Fruit fly (Drosophila melanogaster) whole organism, embryonic: ENCODE results near the gene Rbcn-3B.

Experiments
- ATbp ChIP-seq: fragments of 200-800 bp; sonication (Bioruptor generic); optimal IDR thresholded peaks from 2 replicates; lab custom pipeline; 2017; ENCODE audit warnings: missing biosample characterization, mild to moderate bottlenecking, missing genetic modification characterization, missing genetic modification reagents
- Bgb ChIP-seq: fragments of 200-800 bp; sonication (Bioruptor generic); IDR thresholded peaks from 2 replicates; pipeline ENCODE4 v1.3.6; 2022; ENCODE audit warnings: missing biosample characterization, missing genetic modification characterization; ENCODE audit not compliant: partially characterized antibody
- CG10267 ChIP-seq: fragments of 200-800 bp; sonication (Bioruptor generic); optimal IDR thresholded peaks from 2 replicates; lab custom pipeline; 2018; ENCODE audit warnings: missing biosample characterization, mild to moderate bottlenecking, missing genetic modification characterization, moderate library complexity
- CG10366 ChIP-seq: fragments of 200-800 bp; sonication (Bioruptor generic); IDR thresholded peaks from 2 replicates; pipeline ENCODE4 v1.3.6; 2022; ENCODE audit warnings: missing biosample characterization, missing genetic modification characterization
- CG10979 ChIP-seq: fragments of 200-800 bp; sonication (Bioruptor generic); optimal IDR thresholded peaks from 2 replicates; lab custom pipeline; 2018; ENCODE audit warnings: missing biosample characterization, mild to moderate bottlenecking, missing genetic modification characterization, moderate library complexity
- CG12155 ChIP-seq: fragments of 200-800 bp; sonication (Bioruptor generic); optimal IDR thresholded peaks from 3 replicates; lab custom pipeline; 2016; ENCODE audit warnings: missing biosample characterization, missing genetic modification characterization
- CG12219 ChIP-seq: fragments of 200-800 bp; sonication (Bioruptor generic); optimal IDR thresholded peaks from 3 replicates; lab custom pipeline; 2018; ENCODE audit warnings: missing biosample characterization, mild to moderate bottlenecking, missing genetic modification characterization
- CG12942 ChIP-seq: fragments of 200-800 bp; sonication (Bioruptor generic); optimal IDR thresholded peaks from 3 replicates; lab custom pipeline; 2016; ENCODE audit warnings: missing biosample characterization, missing genetic modification characterization
- CG17186 ChIP-seq: fragments of 200-800 bp; sonication (Bioruptor generic); optimal IDR thresholded peaks from 3 replicates; lab custom pipeline; 2017; ENCODE audit warnings: missing biosample characterization, missing genetic modification reagents, missing genetic modification characterization
- CG17361 ChIP-seq: fragments of 200-800 bp; sonication (Bioruptor generic); IDR thresholded peaks from 3 replicates; pipeline ENCODE4 v1.3.6; 2022; ENCODE audit warnings: missing biosample characterization, missing genetic modification characterization
- CG17385 ChIP-seq: fragments of 200-800 bp; sonication (Bioruptor generic); optimal IDR thresholded peaks from 3 replicates; lab custom pipeline; 2018; ENCODE audit warnings: missing biosample characterization, mild to moderate bottlenecking, missing genetic modification characterization
- CG17568 ChIP-seq: fragments of 200-800 bp; sonication (Bioruptor generic); optimal IDR thresholded peaks from 2 replicates; lab custom pipeline; 2018; ENCODE audit warnings: missing biosample characterization, mild to moderate bottlenecking, missing genetic modification characterization, moderate library complexity
- CG18619 ChIP-seq: fragments of 200-800 bp; sonication (Bioruptor generic); optimal IDR thresholded peaks from 3 replicates; lab custom pipeline; 2017; ENCODE audit warnings: missing biosample characterization, mild to moderate bottlenecking, missing genetic modification characterization
- CG2116 ChIP-seq: fragments of 200-800 bp; sonication (Bioruptor generic); optimal IDR thresholded peaks from 3 replicates; lab custom pipeline; 2018; ENCODE audit warnings: missing biosample characterization, mild to moderate bottlenecking, missing genetic modification characterization
- CG2875 ChIP-seq: fragments of 200-800 bp; sonication (Bioruptor generic); optimal IDR thresholded peaks from 2 replicates; lab custom pipeline; 2017; ENCODE audit warnings: missing biosample characterization, mild to moderate bottlenecking, missing genetic modification characterization, missing genetic modification reagents
- CG3407 ChIP-seq: fragments of 200-800 bp; sonication (Bioruptor generic); optimal IDR thresholded peaks from 2 replicates; lab custom pipeline; 2018; ENCODE audit warnings: missing biosample characterization, mild to moderate bottlenecking, missing genetic modification characterization
- CG6689 ChIP-seq: fragments of 200-800 bp; sonication (Bioruptor generic); IDR thresholded peaks from 2 replicates; pipeline ENCODE4 v1.3.6; 2022; ENCODE audit warnings: missing biosample characterization, missing genetic modification characterization
- CG7839 ChIP-seq: fragments of 200-800 bp; sonication (Bioruptor generic); optimal IDR thresholded peaks from 3 replicates; lab custom pipeline; 2018; ENCODE audit warnings: missing biosample characterization, mild to moderate bottlenecking, missing genetic modification characterization, moderate library complexity
- CG8290 ChIP-seq, 3 experiments: fragments of 200-800 bp; sonication (Bioruptor generic); optimal IDR thresholded peaks; 2 replicates each; lab custom pipeline; 2016 to 2019; ENCODE audit warnings: missing biosample characterization in 3 of 3, missing genetic modification characterization in 3 of 3, mild to moderate bottlenecking in 2 of 3, moderate library complexity in 1 of 3
- D ChIP-seq, 2 experiments: fragments of 200-800 bp in 1 of 2; fragments of >200 bp in 1 of 2; sonication (Bioruptor generic) in 1 of 2; optimal IDR thresholded peaks; 2 replicates in 1 of 2; 3 replicates in 1 of 2; lab custom pipeline; 2017; ENCODE audit warnings: mild to moderate bottlenecking in 1 of 2, missing biosample characterization in 1 of 2, missing genetic modification characterization in 1 of 2, missing genetic modification reagents in 1 of 2
- Eip74EF ChIP-seq, 2 experiments: fragments of 200-800 bp in 1 of 2; fragments of >200 bp in 1 of 2; sonication (Bioruptor generic) in 1 of 2; optimal IDR thresholded peaks; 2 replicates each; lab custom pipeline; 2017 to 2019; ENCODE audit warnings: missing biosample characterization in 2 of 2, missing genetic modification characterization in 2 of 2, mild to moderate bottlenecking in 1 of 2, moderate library complexity in 1 of 2
- Hey ChIP-seq: fragments of 200-800 bp; sonication (Bioruptor generic); optimal IDR thresholded peaks from 3 replicates; lab custom pipeline; 2018; ENCODE audit warnings: missing biosample characterization, mild to moderate bottlenecking, missing genetic modification characterization
- Lpt ChIP-seq: fragments of >200 bp; optimal IDR thresholded peaks from 2 replicates; lab custom pipeline; 2018; ENCODE audit warnings: missing biosample characterization, missing genetic modification characterization
- Mad ChIP-seq: fragments of 200-800 bp; sonication (Bioruptor generic); optimal IDR thresholded peaks from 2 replicates; lab custom pipeline; 2016; ENCODE audit warnings: missing biosample characterization, missing genetic modification characterization
- Nf-YA ChIP-seq: fragments of 200-800 bp; sonication (Bioruptor generic); IDR thresholded peaks from 2 replicates; pipeline ENCODE4 v1.3.6; 2022; ENCODE audit warnings: missing biosample characterization, missing genetic modification characterization
- Usf ChIP-seq: fragments of 200-800 bp; sonication (Bioruptor generic); optimal IDR thresholded peaks from 2 replicates; lab custom pipeline; 2017; ENCODE audit warnings: missing genotype, missing biosample characterization, missing genetic modification characterization
- amos ChIP-seq: fragments of 200-800 bp; sonication (Bioruptor generic); IDR thresholded peaks from 2 replicates; pipeline ENCODE4 v1.3.6; 2022; ENCODE audit warnings: missing biosample characterization, missing genetic modification characterization; ENCODE audit not compliant: partially characterized antibody
- ara ChIP-seq: fragments of 200-800 bp; sonication (Bioruptor generic); IDR thresholded peaks from 2 replicates; pipeline ENCODE4 v1.3.6; 2022; ENCODE audit warnings: missing biosample characterization, missing genetic modification characterization
- az2 ChIP-seq: fragments of 200-800 bp; sonication (Bioruptor generic); optimal IDR thresholded peaks from 3 replicates; lab custom pipeline; 2016; ENCODE audit warnings: missing biosample characterization, missing genetic modification characterization
- chif ChIP-seq, 2 experiments: fragments of 200-800 bp; sonication (Bioruptor generic); optimal IDR thresholded peaks; 3 replicates each; lab custom pipeline; 2016; ENCODE audit warnings: missing biosample characterization in 2 of 2, missing genetic modification characterization in 2 of 2
- chinmo ChIP-seq: fragments of 200-800 bp; sonication (Bioruptor generic); IDR thresholded peaks from 4 replicates; pipeline ENCODE4 v1.3.6; 2022; ENCODE audit warnings: missing biosample characterization, missing genetic modification characterization; ENCODE audit not compliant: partially characterized antibody
- chn ChIP-seq: fragments of 200-800 bp; sonication (Bioruptor generic); optimal IDR thresholded peaks from 2 replicates; lab custom pipeline; 2016; ENCODE audit warnings: missing biosample characterization, missing genetic modification characterization
- ci ChIP-seq: fragments of 200-800 bp; sonication (Bioruptor generic); IDR thresholded peaks from 3 replicates; pipeline ENCODE4 v1.3.6; 2022; ENCODE audit warnings: missing biosample characterization, missing genetic modification characterization
- corto ChIP-seq: fragments of 200-800 bp; sonication (Bioruptor generic); optimal IDR thresholded peaks from 2 replicates; lab custom pipeline; 2016; ENCODE audit warnings: missing biosample characterization, mild to moderate bottlenecking, missing genetic modification characterization, moderate library complexity
- dan ChIP-seq: fragments of 200-800 bp; sonication (Bioruptor generic); IDR thresholded peaks from 2 replicates; pipeline ENCODE4 v1.3.6; 2022; ENCODE audit warnings: missing biosample characterization, missing genetic modification characterization
- ems ChIP-seq: fragments of 200-800 bp; sonication (Bioruptor generic); optimal IDR thresholded peaks from 3 replicates; lab custom pipeline; 2016; ENCODE audit warnings: missing biosample characterization, missing genetic modification characterization
- exex ChIP-seq: fragments of 200-800 bp; sonication (Bioruptor generic); optimal IDR thresholded peaks from 4 replicates; lab custom pipeline; 2018; ENCODE audit warnings: missing biosample characterization, mild to moderate bottlenecking, missing genetic modification characterization, moderate library complexity
- fd102C ChIP-seq: fragments of 200-800 bp; sonication (Bioruptor generic); optimal IDR thresholded peaks from 2 replicates; lab custom pipeline; 2018; ENCODE audit warnings: missing biosample characterization, mild to moderate bottlenecking, missing genetic modification characterization, moderate library complexity
- gce ChIP-seq: fragments of 200-800 bp; sonication (Bioruptor generic); IDR thresholded peaks from 3 replicates; pipeline ENCODE4 v1.3.6; 2022; ENCODE audit warnings: missing biosample characterization, missing genetic modification characterization
- gcm ChIP-seq: fragments of 200-800 bp; sonication (Bioruptor generic); optimal IDR thresholded peaks from 2 replicates; lab custom pipeline; 2019; ENCODE audit warnings: missing biosample characterization, mild to moderate bottlenecking, missing genetic modification characterization, moderate library complexity
- gfzf ChIP-seq: fragments of 200-800 bp; sonication (Bioruptor generic); optimal IDR thresholded peaks from 2 replicates; lab custom pipeline; 2016; ENCODE audit warnings: missing biosample characterization, mild to moderate bottlenecking, missing genetic modification characterization, moderate library complexity
- hkb ChIP-seq, 2 experiments: fragments of 200-800 bp in 1 of 2; fragments of >200 bp in 1 of 2; sonication (Bioruptor generic) in 1 of 2; IDR thresholded peaks in 1 of 2; optimal IDR thresholded peaks in 1 of 2; 2 replicates each; pipeline versions ENCODE4 v1.3.6 to Lab custom; 2017 to 2022; ENCODE audit warnings: missing biosample characterization in 1 of 2, missing genetic modification characterization in 1 of 2
- ken ChIP-seq: fragments of 200-800 bp; sonication (Bioruptor generic); IDR thresholded peaks from 3 replicates; pipeline ENCODE4 v1.3.6; 2022; ENCODE audit warnings: missing biosample characterization, missing genetic modification characterization
- lab ChIP-seq: fragments of 200-800 bp; sonication (Bioruptor generic); optimal IDR thresholded peaks from 3 replicates; lab custom pipeline; 2017; ENCODE audit warnings: missing biosample characterization, missing genetic modification characterization, mild to moderate bottlenecking, moderate library complexity, missing genetic modification reagents
- rib ChIP-seq: fragments of 200-800 bp; sonication (Bioruptor generic); IDR thresholded peaks from 2 replicates; pipeline ENCODE4 v1.3.6; 2022; ENCODE audit warnings: missing biosample characterization, missing genetic modification characterization
- seq ChIP-seq: fragments of 200-800 bp; sonication (Bioruptor generic); IDR thresholded peaks from 2 replicates; pipeline ENCODE4 v1.3.6; 2022; ENCODE audit warnings: missing biosample characterization, missing genetic modification characterization
- twi ChIP-seq: fragments of 200-800 bp; optimal IDR thresholded peaks from 2 replicates; lab custom pipeline; 2019; ENCODE audit warnings: missing biosample characterization, mild to moderate bottlenecking, missing genetic modification characterization, moderate library complexity
- zfh2 ChIP-seq: fragments of 200-800 bp; sonication (Bioruptor generic); optimal IDR thresholded peaks from 2 replicates; lab custom pipeline; 2016; ENCODE audit warnings: missing biosample characterization, missing genetic modification characterization

Gene Rbcn-3B

DNA sequence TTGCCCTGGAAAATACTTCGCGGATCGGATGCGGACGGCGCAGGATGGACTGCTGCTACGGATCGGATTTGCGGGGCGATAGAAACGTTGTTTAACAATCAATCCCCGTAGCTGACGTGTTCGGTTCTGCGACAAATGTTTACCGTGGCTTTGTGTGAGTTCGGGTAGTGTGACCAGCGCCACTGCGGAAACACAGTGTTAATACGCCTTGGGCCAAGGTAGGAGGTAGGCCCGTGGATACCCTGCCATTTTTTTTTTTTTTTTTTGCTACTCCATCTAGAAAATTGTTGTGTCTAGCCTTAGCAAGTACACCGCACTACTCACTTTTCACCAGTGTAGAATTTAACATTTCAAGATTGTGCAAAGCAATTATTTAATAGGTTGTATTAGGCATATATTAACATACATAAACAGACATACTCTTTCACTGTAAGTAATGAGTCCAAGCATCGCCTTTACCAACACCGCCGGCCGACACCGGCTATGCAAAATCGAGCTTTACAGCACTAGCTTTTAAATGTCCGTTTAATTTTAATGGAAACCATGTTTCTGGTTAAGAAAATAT is 47.0 kb upstream of the Rbcn-3B start, which contains the start of gene deltaCOP (continued):
- TF ChIP-seq ara (GFP tag; lab: Robert Waterston, UW) (no peak), Eip74EF (GFP tag; optimal IDR thresholded peaks at IDR 0.05; lab: Kevin White, UChicago) (no peak), Nf-YA (GFP tag; lab: Robert Waterston, UW) (no peak), chif (GFP tag; optimal IDR thresholded peaks at IDR 0.05; lab: Kevin White, UChicago) (peak; percentile 84 to 89), gcm (GFP tag; lab: Kevin White, UChicago) (peak; percentile 28), Lpt (GFP tag; lab: Kevin White, UChicago) (no peak), CG6689 (GFP tag; lab: Robert Waterston, UW) (peak; percentile 83), CG10267 (tag; lab: Kevin White, UChicago) (peak; percentile 93), twi (peak; percentile 58), CG2116 (GFP tag; lab: Kevin White, UChicago) (peak; percentile 60), hkb (optimal IDR thresholded peaks at IDR 0.05; lab: Kevin White, UChicago) (peak; percentile 66), hkb (GFP tag; IDR thresholded peaks at IDR 0.05; lab: Robert Waterston, UW) (peak; percentile 67), CG18619 (GFP tag; lab: Kevin White, UChicago) (peak; percentile 74), az2 (peak; percentile 80), gfzf (peak; percentile 75), chinmo (no peak), Bgb (no peak), CG17568 (GFP tag; lab: Kevin White, UChicago) (no peak), exex (tag; lab: Kevin White, UChicago) (no peak), ems (GFP tag; lab: Kevin White, UChicago) (peak; percentile 88), D (optimal IDR thresholded peaks at IDR 0.05; lab: Kevin White, UChicago) (peak; percentile 38), D (GFP tag; optimal IDR thresholded peaks at IDR 0.05; lab: Kevin White, UChicago) (no peak), amos (GFP tag; lab: Robert Waterston, UW) (peak; percentile 26; the same call in 1 of the 2 replicates), Hey (tag; lab: Kevin White, UChicago) (no peak), CG10979 (tag; lab: Kevin White, UChicago) (peak; percentile 64), chn (GFP tag; lab: Kevin White, UChicago) (peak; percentile 87), CG10366 (GFP tag; lab: Robert Waterston, UW) (peak; percentile 82), CG17361 (GFP tag; lab: Robert Waterston, UW) (peak; percentile 79), Usf (GFP tag; lab: Kevin White, UChicago) (peak; percentile 47), ci (GFP tag; lab: Robert Waterston, UW) (peak; percentile 83), CG17385 (GFP tag; lab: Kevin White, UChicago) (peak; percentile 69), zfh2 (peak; percentile 94), CG12155 (GFP tag; lab: Kevin White, UChicago) (peak; percentile 90), CG17186 (GFP tag; lab: Kevin White, UChicago) (peak; percentile 21), dan (no peak), fd102C (no peak), ken (peak; percentile 73; the same call in 2 of the 3 replicates), CG3407 (peak; percentile 62), CG8290 (GFP tag; optimal IDR thresholded peaks at IDR 0.05; lab: Kevin White, UChicago) (no peak), CG8290 (tag; optimal IDR thresholded peaks at IDR 0.05; lab: Kevin White, UChicago) (peak in 1 of 2 experiments; percentile 40), corto (GFP tag; lab: Kevin White, UChicago) (no peak), CG12942 (GFP tag; lab: Kevin White, UChicago) (peak; percentile 86), lab (GFP tag; lab: Kevin White, UChicago) (no peak), rib (peak; percentile 75), CG2875 (no peak), CG7839 (tag; lab: Kevin White, UChicago) (peak; percentile 82), seq (GFP tag; lab: Robert Waterston, UW) (peak; percentile 82), CG12219 (GFP tag; lab: Kevin White, UChicago) (no peak), gce (GFP tag; lab: Robert Waterston, UW) (0 out of 3 replicates have a peak, but pooled peaks have one; percentile 37), ATbp (GFP tag; lab: Kevin White, UChicago) (no peak), Mad (GFP tag; lab: Kevin White, UChicago) (peak; percentile 80)
